Fruit fly (Drosophila melanogaster) whole organism, embryonic: ENCODE data around the gene uncNacbeta.

Experiments
- Asciz ChIP-seq: fragments of 200-800 bp; sonication (Bioruptor generic); optimal IDR thresholded peaks from 2 replicates; lab custom pipeline; 2017; ENCODE audit warnings: missing biosample characterization, mild to moderate bottlenecking, missing genetic modification characterization, missing genetic modification reagents
- Bdp1 ChIP-seq: fragments of 200-800 bp; sonication (Bioruptor generic); optimal IDR thresholded peaks from 3 replicates; lab custom pipeline; 2016; ENCODE audit warnings: missing biosample characterization, missing genetic modification characterization
- C15 ChIP-seq: fragments of 200-800 bp; sonication (Bioruptor generic); IDR thresholded peaks from 3 replicates; pipeline ENCODE4 v1.3.6; 2022; ENCODE audit warnings: missing biosample characterization, missing genetic modification characterization
- CG10267 ChIP-seq: fragments of 200-800 bp; sonication (Bioruptor generic); optimal IDR thresholded peaks from 2 replicates; lab custom pipeline; 2018; ENCODE audit warnings: missing biosample characterization, mild to moderate bottlenecking, missing genetic modification characterization, moderate library complexity
- CG10366 ChIP-seq: fragments of 200-800 bp; sonication (Bioruptor generic); IDR thresholded peaks from 2 replicates; pipeline ENCODE4 v1.3.6; 2022; ENCODE audit warnings: missing biosample characterization, missing genetic modification characterization
- CG10654 ChIP-seq: fragments of 200-800 bp; sonication (Bioruptor generic); optimal IDR thresholded peaks from 2 replicates; lab custom pipeline; 2016; ENCODE audit warnings: missing biosample characterization, missing genetic modification characterization
- CG11085 ChIP-seq: fragments of 200-800 bp; sonication (Bioruptor generic); IDR thresholded peaks from 2 replicates; pipeline ENCODE4 v1.3.6; 2022; ENCODE audit warnings: missing biosample characterization, missing genetic modification characterization
- CG12104 ChIP-seq: fragments of 200-800 bp; sonication (Bioruptor generic); optimal IDR thresholded peaks from 3 replicates; lab custom pipeline; 2016; ENCODE audit warnings: missing biosample characterization, missing genetic modification characterization
- CG16863 ChIP-seq: fragments of 200-800 bp; sonication (Bioruptor generic); optimal IDR thresholded peaks from 3 replicates; lab custom pipeline; 2016; ENCODE audit warnings: missing biosample characterization, missing genetic modification characterization
- CG18619 ChIP-seq: fragments of 200-800 bp; sonication (Bioruptor generic); optimal IDR thresholded peaks from 3 replicates; lab custom pipeline; 2017; ENCODE audit warnings: missing biosample characterization, mild to moderate bottlenecking, missing genetic modification characterization
- CG2678 ChIP-seq: fragments of 200-800 bp; sonication (Bioruptor generic); optimal IDR thresholded peaks from 3 replicates; lab custom pipeline; 2019; ENCODE audit warnings: missing biosample characterization, mild to moderate bottlenecking, missing genetic modification characterization, moderate library complexity
- CG34376 ChIP-seq: fragments of 200-800 bp; sonication (Bioruptor generic); optimal IDR thresholded peaks from 2 replicates; lab custom pipeline; 2018; ENCODE audit warnings: missing biosample characterization, mild to moderate bottlenecking, missing genetic modification characterization
- CG34422 ChIP-seq: fragments of 200-800 bp; sonication (Bioruptor generic); IDR thresholded peaks from 3 replicates; pipeline ENCODE4 v1.3.6; 2022; ENCODE audit warnings: missing biosample characterization, missing genetic modification characterization
- CG4360 ChIP-seq: fragments of 200-800 bp; sonication (Bioruptor generic); IDR thresholded peaks from 2 replicates; pipeline ENCODE4 v1.3.6; 2022; ENCODE audit warnings: missing biosample characterization, missing genetic modification characterization
- CG43689 ChIP-seq: fragments of 200-800 bp; sonication (Bioruptor generic); IDR thresholded peaks from 2 replicates; pipeline ENCODE4 v1.3.6; 2022; ENCODE audit warnings: missing biosample characterization, missing genetic modification characterization
- CG5245 ChIP-seq: fragments of 200-800 bp; sonication (Bioruptor generic); optimal IDR thresholded peaks from 3 replicates; lab custom pipeline; 2016; ENCODE audit warnings: missing biosample characterization, missing genetic modification characterization
- CG5953 ChIP-seq: fragments of 200-800 bp; sonication (Bioruptor generic); IDR thresholded peaks from 2 replicates; pipeline ENCODE4 v1.3.6; 2022; ENCODE audit warnings: missing biosample characterization, missing genetic modification characterization
- CG6175 ChIP-seq: fragments of 200-800 bp; sonication (Bioruptor generic); IDR thresholded peaks from 3 replicates; pipeline ENCODE4 v1.3.6; 2022; ENCODE audit warnings: missing biosample characterization, missing genetic modification characterization
- CG6854 ChIP-seq: fragments of 200-800 bp; sonication (Bioruptor generic); optimal IDR thresholded peaks from 3 replicates; lab custom pipeline; 2017; ENCODE audit warnings: missing biosample characterization, mild to moderate bottlenecking, missing genetic modification characterization
- CG9727 ChIP-seq: fragments of 200-800 bp; sonication (Bioruptor generic); optimal IDR thresholded peaks from 3 replicates; lab custom pipeline; 2017; ENCODE audit warnings: missing biosample characterization, mild to moderate bottlenecking, missing genetic modification characterization
- CrebB ChIP-seq: fragments of 200-800 bp; sonication (Bioruptor generic); optimal IDR thresholded peaks from 3 replicates; lab custom pipeline; 2018; ENCODE audit warnings: missing biosample characterization, mild to moderate bottlenecking, missing genetic modification characterization
- Eip74EF ChIP-seq, 2 experiments: fragments of 200-800 bp in 1 of 2; fragments of >200 bp in 1 of 2; sonication (Bioruptor generic) in 1 of 2; optimal IDR thresholded peaks; 2 replicates each; lab custom pipeline; 2017 to 2019; ENCODE audit warnings: missing biosample characterization in 2 of 2, missing genetic modification characterization in 2 of 2, mild to moderate bottlenecking in 1 of 2, moderate library complexity in 1 of 2
- HLH54F ChIP-seq: fragments of 200-800 bp; sonication (Bioruptor generic); optimal IDR thresholded peaks from 3 replicates; lab custom pipeline; 2016; ENCODE audit warnings: missing biosample characterization, missing genetic modification characterization
- Hmr ChIP-seq: fragments of 200-800 bp; sonication (Bioruptor generic); optimal IDR thresholded peaks from 3 replicates; lab custom pipeline; 2017; ENCODE audit warnings: mild to moderate bottlenecking, missing biosample characterization, missing genetic modification reagents, missing genetic modification characterization
- Lim3 ChIP-seq: fragments of 200-800 bp; sonication (Bioruptor generic); IDR thresholded peaks from 2 replicates; pipeline ENCODE4 v1.3.6; 2022; ENCODE audit warnings: missing biosample characterization, missing genetic modification characterization
- MTF-1 ChIP-seq: fragments of 200-800 bp; sonication (Bioruptor generic); optimal IDR thresholded peaks from 2 replicates; lab custom pipeline; 2018; ENCODE audit warnings: missing biosample characterization, mild to moderate bottlenecking, missing genetic modification characterization, borderline replicate concordance
- Neu2 ChIP-seq: fragments of 200-800 bp; sonication (Bioruptor generic); optimal IDR thresholded peaks from 3 replicates; lab custom pipeline; 2016; ENCODE audit warnings: missing biosample characterization, missing genetic modification characterization, borderline replicate concordance
- Rx ChIP-seq: fragments of 200-800 bp; sonication (Bioruptor generic); IDR thresholded peaks from 2 replicates; pipeline ENCODE4 v1.3.6; 2022; ENCODE audit warnings: missing biosample characterization, missing genetic modification characterization
- Scr ChIP-seq: fragments of 200-800 bp; sonication (Bioruptor generic); IDR thresholded peaks from 2 replicates; pipeline ENCODE4 v1.3.6; 2022; ENCODE audit warnings: missing biosample characterization, missing genetic modification characterization; ENCODE audit not compliant: partially characterized antibody
- Trl ChIP-seq, 3 experiments: fragments of >200 bp in 2 of 3; fragments of 200-800 bp in 1 of 3; sonication (Bioruptor generic) in 1 of 3; optimal IDR thresholded peaks; 2 replicates in 1 of 3; 3 replicates in 2 of 3; lab custom pipeline; 2016 to 2017; ENCODE audit warnings: missing biosample characterization in 1 of 3, missing genetic modification characterization in 1 of 3
- abd-A ChIP-seq: fragments of 200-800 bp; sonication (Bioruptor generic); optimal IDR thresholded peaks from 3 replicates; lab custom pipeline; 2019; ENCODE audit warnings: missing biosample characterization, mild to moderate bottlenecking, missing genetic modification characterization, moderate library complexity
- aop ChIP-seq: fragments of 200-800 bp; sonication (Bioruptor generic); IDR thresholded peaks from 2 replicates; pipeline ENCODE4 v1.3.6; 2022; ENCODE audit warnings: missing biosample characterization, missing genetic modification characterization
- ash1 ChIP-seq: fragments of 200-800 bp; sonication (Bioruptor generic); optimal IDR thresholded peaks from 2 replicates; lab custom pipeline; 2018; ENCODE audit warnings: missing biosample characterization, mild to moderate bottlenecking, missing genetic modification characterization
- bab2 ChIP-seq: fragments of 200-800 bp; sonication (Bioruptor generic); optimal IDR thresholded peaks from 2 replicates; lab custom pipeline; 2016; ENCODE audit warnings: missing biosample characterization, missing genetic modification characterization
- btn ChIP-seq: fragments of 200-800 bp; sonication (Bioruptor generic); optimal IDR thresholded peaks from 2 replicates; lab custom pipeline; 2016; ENCODE audit warnings: missing biosample characterization, missing genetic modification characterization
- cas ChIP-seq: fragments of 200-800 bp; sonication (Bioruptor generic); IDR thresholded peaks from 2 replicates; pipeline ENCODE4 v1.3.6; 2022; ENCODE audit warnings: missing biosample characterization, missing genetic modification characterization
- gce ChIP-seq: fragments of 200-800 bp; sonication (Bioruptor generic); IDR thresholded peaks from 3 replicates; pipeline ENCODE4 v1.3.6; 2022; ENCODE audit warnings: missing biosample characterization, missing genetic modification characterization
- gsb ChIP-seq: fragments of 200-800 bp; sonication (Bioruptor generic); IDR thresholded peaks from 2 replicates; pipeline ENCODE4 v1.3.6; 2022; ENCODE audit warnings: missing biosample characterization, missing genetic modification characterization
- ham ChIP-seq: fragments of 200-800 bp; sonication (Bioruptor generic); IDR thresholded peaks from 2 replicates; pipeline ENCODE4 v1.3.6; 2022; ENCODE audit warnings: missing biosample characterization, missing genetic modification characterization
- kni ChIP-seq: fragments of 200-800 bp; sonication (Bioruptor generic); optimal IDR thresholded peaks from 3 replicates; lab custom pipeline; 2017; ENCODE audit warnings: mild to moderate bottlenecking, missing biosample characterization, missing genetic modification reagents, missing genetic modification characterization
- mld ChIP-seq: fragments of 200-800 bp; sonication (Bioruptor generic); IDR thresholded peaks from 3 replicates; pipeline ENCODE4 v1.3.6; 2022; ENCODE audit warnings: missing biosample characterization, missing genetic modification characterization; ENCODE audit not compliant: partially characterized antibody
- pan ChIP-seq, 4 experiments: fragments of >200 bp in 3 of 4; fragments of 200-800 bp in 1 of 4; sonication (Bioruptor generic) in 1 of 4; optimal IDR thresholded peaks in 3 of 4; IDR thresholded peaks in 1 of 4; 2 replicates each; pipeline versions ENCODE4 v1.3.6 to Lab custom; 2017 to 2022; ENCODE audit warnings: missing biosample characterization in 2 of 4, missing genetic modification characterization in 2 of 4, mixed read lengths in 1 of 4
- scrt ChIP-seq: fragments of 200-800 bp; sonication (Bioruptor generic); optimal IDR thresholded peaks from 2 replicates; lab custom pipeline; 2018; ENCODE audit warnings: missing biosample characterization, mild to moderate bottlenecking, missing genetic modification characterization, moderate library complexity
- sd ChIP-seq: fragments of 200-800 bp; sonication (Bioruptor generic); optimal IDR thresholded peaks from 3 replicates; lab custom pipeline; 2018; ENCODE audit warnings: missing biosample characterization, mild to moderate bottlenecking, missing genetic modification characterization, moderate library complexity
- seq ChIP-seq: fragments of 200-800 bp; sonication (Bioruptor generic); IDR thresholded peaks from 2 replicates; pipeline ENCODE4 v1.3.6; 2022; ENCODE audit warnings: missing biosample characterization, missing genetic modification characterization
- slbo ChIP-seq: fragments of 200-800 bp; sonication (Bioruptor generic); IDR thresholded peaks from 2 replicates; pipeline ENCODE4 v1.3.6; 2022; ENCODE audit warnings: missing biosample characterization, missing genetic modification characterization
- tna ChIP-seq: fragments of 200-800 bp; sonication (Bioruptor generic); IDR thresholded peaks from 2 replicates; pipeline ENCODE4 v1.3.6; 2022; ENCODE audit warnings: missing biosample characterization, missing genetic modification characterization; ENCODE audit not compliant: partially characterized antibody
- toy ChIP-seq: fragments of 200-800 bp; sonication (Bioruptor generic); IDR thresholded peaks from 2 replicates; pipeline ENCODE4 v1.3.6; 2022; ENCODE audit warnings: missing biosample characterization, missing genetic modification characterization
- trh ChIP-seq: fragments of 200-800 bp; sonication (Bioruptor generic); optimal IDR thresholded peaks from 2 replicates; lab custom pipeline; 2016; ENCODE audit warnings: missing biosample characterization, missing genetic modification characterization
- vnd ChIP-seq: fragments of 200-800 bp; sonication (Bioruptor generic); IDR thresholded peaks from 3 replicates; pipeline ENCODE4 v1.3.6; 2022; ENCODE audit warnings: missing biosample characterization, missing genetic modification characterization; ENCODE audit not compliant: partially characterized antibody

Gene uncNacbeta

DNA sequence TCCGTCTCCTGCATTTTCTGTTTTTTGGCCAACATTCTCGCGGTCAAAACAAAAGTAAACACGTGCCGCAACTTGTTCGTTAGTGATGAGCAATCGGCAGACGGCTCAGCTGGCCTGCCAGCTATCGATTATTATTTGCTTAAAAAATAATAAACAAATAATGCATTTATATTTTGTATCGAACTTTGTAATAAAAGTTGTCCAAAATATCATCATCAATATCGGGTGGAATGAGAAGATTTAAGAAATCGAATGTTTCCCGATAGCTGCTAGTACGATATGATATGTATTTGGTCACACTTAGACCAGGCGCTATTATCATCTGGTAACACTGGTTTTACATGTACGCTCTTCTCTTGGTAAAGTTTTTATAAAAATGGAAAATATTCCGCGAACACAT lies 4.4 kb upstream of the uncNacbeta start, which contains the start of the genes Nle and Sf3b1 (continued):
- TF ChIP-seq aop (no peak), CG10366 (GFP tag; lab: Robert Waterston, UW) (peak; percentile 8; the same call in 1 of the 2 replicates), CG6854 (GFP tag; lab: Kevin White, UChicago) (no peak), ash1 (GFP tag; lab: Kevin White, UChicago) (no peak), CG34422 (peak; percentile 67), toy (GFP tag; lab: Robert Waterston, UW) (no peak), Bdp1 (GFP tag; lab: Kevin White, UChicago) (peak; percentile 46), bab2 (GFP tag; lab: Kevin White, UChicago) (no peak), kni (GFP tag; lab: Kevin White, UChicago) (no peak), gsb (GFP tag; lab: Robert Waterston, UW) (no peak), C15 (GFP tag; lab: Robert Waterston, UW) (no peak), CG9727 (GFP tag; lab: Kevin White, UChicago) (peak; percentile 18), Trl (optimal IDR thresholded peaks at IDR 0.05; lab: Kevin White, UChicago) (no peak), Trl (GFP tag; optimal IDR thresholded peaks at IDR 0.05; lab: Kevin White, UChicago) (peak; percentile 35), tna (GFP tag; lab: Robert Waterston, UW) (peak; percentile 82), vnd (GFP tag; lab: Robert Waterston, UW) (peak; percentile 95), CG5953 (GFP tag; lab: Robert Waterston, UW) (no peak), Lim3 (no peak), Asciz (GFP tag; lab: Kevin White, UChicago) (no peak), CG12104 (GFP tag; lab: Kevin White, UChicago) (no peak), pan (optimal IDR thresholded peaks at IDR 0.05; lab: Kevin White, UChicago) (no peak), pan (GFP tag; optimal IDR thresholded peaks at IDR 0.05 in 1 of 2, IDR thresholded peaks at IDR 0.05 in 1 of 2) (peak in 1 of 2 experiments; percentile 34), CG10267 (peak; percentile 80), MTF-1 (GFP tag; lab: Kevin White, UChicago) (no peak), Eip74EF (GFP tag; optimal IDR thresholded peaks at IDR 0.05; lab: Kevin White, UChicago) (no peak), CG5245 (GFP tag; lab: Kevin White, UChicago) (no peak), CG34376 (GFP tag; lab: Kevin White, UChicago) (peak; percentile 74), trh (GFP tag; lab: Kevin White, UChicago) (no peak), CrebB (tag; lab: Kevin White, UChicago) (no peak), HLH54F (GFP tag; lab: Kevin White, UChicago) (peak; percentile 54), slbo (GFP tag; lab: Robert Waterston, UW) (peak; percentile 76), CG6175 (no peak), CG16863 (peak; percentile 27), cas (no peak), abd-A (no peak), ham (no peak), Scr (GFP tag; lab: Robert Waterston, UW) (peak; percentile 96), mld (GFP tag; lab: Robert Waterston, UW) (peak; percentile 81; the same call in 2 of the 3 replicates), CG43689 (no peak), CG4360 (no peak), CG10654 (GFP tag; lab: Kevin White, UChicago) (peak; percentile 50), Neu2 (GFP tag; lab: Kevin White, UChicago) (no peak), CG2678 (tag; lab: Kevin White, UChicago) (no peak), Rx (no peak), CG18619 (no peak), Hmr (GFP tag; lab: Kevin White, UChicago) (no peak), sd (tag; lab: Kevin White, UChicago) (no peak), gce (no peak), btn (GFP tag; lab: Kevin White, UChicago) (no peak), scrt (GFP tag; lab: Kevin White, UChicago) (no peak), CG11085 (GFP tag; lab: Robert Waterston, UW) (no peak), seq (GFP tag; lab: Robert Waterston, UW) (no peak)
